Fruit fly (Drosophila melanogaster) whole organism, embryonic: Measurements from ENCODE around the gene Pcd.

ENCODE experiments used
- B-H2 ChIP-seq: fragments of 200-800 bp; sonication (Bioruptor generic); optimal IDR thresholded peaks from 2 replicates; lab custom pipeline; 2018; ENCODE audit warnings: missing biosample characterization, mild to moderate bottlenecking, missing genetic modification characterization
- Blimp-1 ChIP-seq: fragments of 200-800 bp; sonication (Bioruptor generic); optimal IDR thresholded peaks from 3 replicates; lab custom pipeline; 2018; ENCODE audit warnings: missing biosample characterization, missing genetic modification characterization, mild to moderate bottlenecking, moderate library complexity, missing genetic modification reagents
- CG10959 ChIP-seq: fragments of 200-800 bp; sonication (Bioruptor generic); IDR thresholded peaks from 2 replicates; pipeline ENCODE4 v1.3.6; 2022; ENCODE audit warnings: missing biosample characterization, missing genetic modification characterization
- CG12391 ChIP-seq: fragments of 200-800 bp; sonication (Bioruptor generic); optimal IDR thresholded peaks from 3 replicates; lab custom pipeline; 2018; ENCODE audit warnings: missing biosample characterization, mild to moderate bottlenecking, missing genetic modification characterization, moderate library complexity
- CG13296 ChIP-seq: fragments of 200-800 bp; sonication (Bioruptor generic); optimal IDR thresholded peaks from 3 replicates; lab custom pipeline; 2018; ENCODE audit warnings: missing biosample characterization, mild to moderate bottlenecking, missing genetic modification characterization
- CG15269 ChIP-seq: fragments of 200-800 bp; sonication (Bioruptor generic); optimal IDR thresholded peaks from 2 replicates; lab custom pipeline; 2018; ENCODE audit warnings: missing biosample characterization, mild to moderate bottlenecking, missing genetic modification characterization, moderate library complexity
- CG16863 ChIP-seq: fragments of 200-800 bp; sonication (Bioruptor generic); optimal IDR thresholded peaks from 3 replicates; lab custom pipeline; 2016; ENCODE audit warnings: missing biosample characterization, missing genetic modification characterization
- CG18011 ChIP-seq: fragments of 200-800 bp; sonication (Bioruptor generic); optimal IDR thresholded peaks from 2 replicates; lab custom pipeline; 2017; ENCODE audit warnings: missing biosample characterization, missing genetic modification characterization, mild to moderate bottlenecking, moderate library complexity, missing genotype
- CG1832 ChIP-seq: fragments of 200-800 bp; sonication (Bioruptor generic); optimal IDR thresholded peaks from 2 replicates; lab custom pipeline; 2017; ENCODE audit warnings: missing biosample characterization, mild to moderate bottlenecking, missing genetic modification characterization, inconsistent platforms
- CG3163 ChIP-seq: fragments of 200-800 bp; sonication (Bioruptor generic); optimal IDR thresholded peaks from 3 replicates; lab custom pipeline; 2016; ENCODE audit warnings: missing biosample characterization, missing genetic modification characterization
- CG42726 ChIP-seq: fragments of 200-800 bp; sonication (Bioruptor generic); IDR thresholded peaks from 2 replicates; pipeline ENCODE4 v1.3.6; 2022; ENCODE audit warnings: missing biosample characterization, missing genetic modification characterization; ENCODE audit not compliant: partially characterized antibody
- CG4854 ChIP-seq: fragments of 200-800 bp; sonication (Bioruptor generic); optimal IDR thresholded peaks from 2 replicates; lab custom pipeline; 2016; ENCODE audit warnings: missing biosample characterization, missing genetic modification characterization, inconsistent platforms
- CG5180 ChIP-seq: fragments of 200-800 bp; sonication (Bioruptor generic); optimal IDR thresholded peaks from 3 replicates; lab custom pipeline; 2017; ENCODE audit warnings: missing biosample characterization, missing genetic modification characterization, mild to moderate bottlenecking, moderate library complexity, missing genetic modification reagents
- CG6654 ChIP-seq: fragments of 200-800 bp; sonication (Bioruptor generic); optimal IDR thresholded peaks from 2 replicates; lab custom pipeline; 2017; ENCODE audit warnings: missing biosample characterization, mild to moderate bottlenecking, missing genetic modification characterization
- CG7786 ChIP-seq: fragments of 200-800 bp; sonication (Bioruptor generic); optimal IDR thresholded peaks from 2 replicates; lab custom pipeline; 2016; ENCODE audit warnings: missing biosample characterization, missing genetic modification characterization
- CG8944 ChIP-seq: fragments of 200-800 bp; sonication (Bioruptor generic); optimal IDR thresholded peaks from 3 replicates; lab custom pipeline; 2016; ENCODE audit warnings: missing biosample characterization, missing genetic modification characterization
- CG9609 ChIP-seq: fragments of 200-800 bp; sonication (Bioruptor generic); optimal IDR thresholded peaks from 3 replicates; lab custom pipeline; 2016; ENCODE audit warnings: missing biosample characterization, missing genetic modification characterization
- Camta ChIP-seq: fragments of 200-800 bp; sonication (Bioruptor generic); optimal IDR thresholded peaks from 2 replicates; lab custom pipeline; 2016; ENCODE audit warnings: missing biosample characterization, missing genetic modification characterization
- Ets65A ChIP-seq: fragments of 200-800 bp; sonication (Bioruptor generic); peaks from one replicate; lab custom pipeline; 2016; ENCODE audit warnings: missing biosample characterization, missing genetic modification characterization
- Hey ChIP-seq: fragments of 200-800 bp; sonication (Bioruptor generic); optimal IDR thresholded peaks from 3 replicates; lab custom pipeline; 2018; ENCODE audit warnings: missing biosample characterization, mild to moderate bottlenecking, missing genetic modification characterization
- Hmx ChIP-seq: fragments of 200-800 bp; sonication (Bioruptor generic); optimal IDR thresholded peaks from 2 replicates; lab custom pipeline; 2016; ENCODE audit warnings: missing biosample characterization, missing genetic modification characterization
- MBD-R2 ChIP-seq: fragments of 200-800 bp; sonication (Bioruptor generic); IDR thresholded peaks from 2 replicates; pipeline ENCODE4 v1.3.6; 2022; ENCODE audit warnings: missing biosample characterization, missing genetic modification characterization
- Meics ChIP-seq: fragments of 200-800 bp; sonication (Bioruptor generic); optimal IDR thresholded peaks from 2 replicates; lab custom pipeline; 2017; ENCODE audit warnings: missing biosample characterization, mild to moderate bottlenecking, missing genetic modification characterization
- NfI ChIP-seq: fragments of 200-800 bp; sonication (Bioruptor generic); optimal IDR thresholded peaks from 3 replicates; lab custom pipeline; 2018; ENCODE audit warnings: missing biosample characterization, mild to moderate bottlenecking, missing genetic modification characterization, moderate library complexity
- Optix ChIP-seq: fragments of 200-800 bp; sonication (Bioruptor generic); IDR thresholded peaks from 3 replicates; pipeline ENCODE4 v1.3.6; 2022; ENCODE audit warnings: missing biosample characterization, missing genetic modification characterization
- Ptx1 ChIP-seq: fragments of 200-800 bp; sonication (Bioruptor generic); IDR thresholded peaks from 2 replicates; pipeline ENCODE4 v1.3.6; 2022; ENCODE audit warnings: missing biosample characterization, missing genetic modification characterization
- Rfx ChIP-seq: fragments of 200-800 bp; sonication (Bioruptor generic); IDR thresholded peaks from 2 replicates; pipeline ENCODE4 v1.3.6; 2022; ENCODE audit warnings: missing biosample characterization, missing genetic modification characterization
- Sry-δ ChIP-seq: fragments of 200-800 bp; sonication (Bioruptor generic); optimal IDR thresholded peaks from 2 replicates; lab custom pipeline; 2016; ENCODE audit warnings: missing biosample characterization, missing genetic modification characterization
- ase ChIP-seq: fragments of 200-800 bp; sonication (Bioruptor generic); IDR thresholded peaks from 3 replicates; pipeline ENCODE4 v1.3.6; 2022; ENCODE audit warnings: missing biosample characterization, missing genetic modification characterization
- az2 ChIP-seq: fragments of 200-800 bp; sonication (Bioruptor generic); optimal IDR thresholded peaks from 3 replicates; lab custom pipeline; 2016; ENCODE audit warnings: missing biosample characterization, missing genetic modification characterization
- bbx ChIP-seq: fragments of 200-800 bp; sonication (Bioruptor generic); IDR thresholded peaks from 2 replicates; pipeline ENCODE4 v1.3.6; 2022; ENCODE audit warnings: missing biosample characterization, missing genetic modification characterization; ENCODE audit not compliant: partially characterized antibody
- caup ChIP-seq: fragments of 200-800 bp; sonication (Bioruptor generic); optimal IDR thresholded peaks from 3 replicates; lab custom pipeline; 2017; ENCODE audit warnings: missing biosample characterization, mild to moderate bottlenecking, missing genetic modification characterization, moderate library complexity; ENCODE audit not compliant: severe bottlenecking
- ems ChIP-seq: fragments of 200-800 bp; sonication (Bioruptor generic); optimal IDR thresholded peaks from 3 replicates; lab custom pipeline; 2016; ENCODE audit warnings: missing biosample characterization, missing genetic modification characterization
- eve ChIP-seq, 2 experiments: fragments of >200 bp; optimal IDR thresholded peaks; 2 replicates each; lab custom pipeline; 2017; ENCODE audit warnings: missing biosample characterization in 2 of 2, missing genetic modification characterization in 2 of 2
- eyg ChIP-seq: fragments of 200-800 bp; sonication (Bioruptor generic); optimal IDR thresholded peaks from 3 replicates; lab custom pipeline; 2016; ENCODE audit warnings: missing biosample characterization, missing genetic modification characterization
- fd64A ChIP-seq: fragments of 200-800 bp; sonication (Bioruptor generic); optimal IDR thresholded peaks from 3 replicates; lab custom pipeline; 2018; ENCODE audit warnings: missing biosample characterization, mild to moderate bottlenecking, missing genetic modification characterization
- ftz-f1 ChIP-seq: fragments of 200-800 bp; sonication (Bioruptor generic); optimal IDR thresholded peaks from 2 replicates; lab custom pipeline; 2016; ENCODE audit warnings: missing biosample characterization, missing genetic modification characterization
- gcm2 ChIP-seq: fragments of 200-800 bp; sonication (Bioruptor generic); optimal IDR thresholded peaks from 2 replicates; lab custom pipeline; 2016; ENCODE audit warnings: missing biosample characterization, missing genetic modification characterization
- grn ChIP-seq: fragments of 200-800 bp; sonication (Bioruptor generic); optimal IDR thresholded peaks from 3 replicates; lab custom pipeline; 2017; ENCODE audit warnings: missing biosample characterization, missing genetic modification characterization
- hb ChIP-seq: fragments of 200-800 bp; sonication (Bioruptor generic); IDR thresholded peaks from 3 replicates; pipeline ENCODE4 v1.3.6; 2022; ENCODE audit warnings: missing biosample characterization, missing genetic modification characterization; ENCODE audit not compliant: partially characterized antibody
- klu ChIP-seq: fragments of 200-800 bp; sonication (Bioruptor generic); IDR thresholded peaks from 2 replicates; pipeline ENCODE4 v1.3.6; 2022; ENCODE audit warnings: missing biosample characterization, missing genetic modification characterization
- lbe ChIP-seq: fragments of 200-800 bp; sonication (Bioruptor generic); optimal IDR thresholded peaks from 2 replicates; lab custom pipeline; 2016; ENCODE audit warnings: missing biosample characterization, mild to moderate bottlenecking, missing genetic modification characterization
- luna ChIP-seq: fragments of 200-800 bp; sonication (Bioruptor generic); optimal IDR thresholded peaks from 2 replicates; lab custom pipeline; 2016; ENCODE audit warnings: missing biosample characterization, missing genetic modification characterization
- nerfin-1 ChIP-seq: fragments of 200-800 bp; sonication (Bioruptor generic); optimal IDR thresholded peaks from 3 replicates; lab custom pipeline; 2019; ENCODE audit warnings: missing biosample characterization, mild to moderate bottlenecking, missing genetic modification characterization, moderate library complexity
- oc ChIP-seq: fragments of 200-800 bp; sonication (Bioruptor generic); optimal IDR thresholded peaks from 2 replicates; lab custom pipeline; 2018; ENCODE audit warnings: missing biosample characterization, mild to moderate bottlenecking, missing genetic modification characterization, moderate library complexity
- peb ChIP-seq: fragments of 200-800 bp; sonication (Bioruptor generic); IDR thresholded peaks from 2 replicates; pipeline ENCODE4 v1.3.6; 2022; ENCODE audit warnings: missing biosample characterization, missing genetic modification characterization
- phol ChIP-seq: fragments of 200-800 bp; sonication (Bioruptor generic); optimal IDR thresholded peaks from 3 replicates; lab custom pipeline; 2018; ENCODE audit warnings: missing biosample characterization, mild to moderate bottlenecking, missing genetic modification characterization, moderate library complexity
- repo ChIP-seq: fragments of 200-800 bp; sonication (Bioruptor generic); optimal IDR thresholded peaks from 2 replicates; lab custom pipeline; 2016; ENCODE audit warnings: missing biosample characterization, missing genetic modification characterization
- run ChIP-seq: fragments of 200-800 bp; sonication (Bioruptor generic); optimal IDR thresholded peaks from 3 replicates; lab custom pipeline; 2018; ENCODE audit warnings: missing biosample characterization, mild to moderate bottlenecking, missing genetic modification characterization
- sens-2 ChIP-seq: fragments of 200-800 bp; sonication (Bioruptor generic); IDR thresholded peaks from 2 replicates; pipeline ENCODE4 v1.3.6; 2022; ENCODE audit warnings: missing biosample characterization, missing genetic modification characterization
- tio ChIP-seq: fragments of 200-800 bp; sonication (Bioruptor generic); optimal IDR thresholded peaks from 2 replicates; lab custom pipeline; 2017; ENCODE audit warnings: missing biosample characterization, missing genetic modification characterization, inconsistent platforms
- unc-4 ChIP-seq: fragments of 200-800 bp; sonication (Bioruptor generic); IDR thresholded peaks from 2 replicates; pipeline ENCODE4 v1.3.6; 2022; ENCODE audit warnings: missing biosample characterization, missing genetic modification characterization; ENCODE audit not compliant: partially characterized antibody

Gene Pcd

DNA sequence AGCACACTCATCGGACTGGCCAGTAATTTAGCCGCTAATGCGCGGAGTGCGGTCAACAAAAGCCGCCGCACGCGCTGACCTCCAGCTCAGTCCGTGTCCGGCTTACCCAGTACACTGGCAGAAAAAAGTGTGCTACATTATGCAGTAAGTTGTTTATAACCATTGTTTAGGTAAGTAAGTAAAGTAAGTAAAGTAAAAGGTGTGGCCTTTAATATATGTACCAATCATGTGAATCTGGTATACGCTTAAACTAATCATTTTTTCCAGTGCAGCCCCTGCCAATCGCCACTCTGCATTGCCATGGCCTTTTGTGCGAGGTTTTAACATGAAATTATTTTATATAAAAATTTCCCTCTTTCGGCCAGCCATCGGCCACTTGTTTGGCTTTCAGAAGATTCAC, 11.5 kb upstream of the Pcd start (continued):
- TF ChIP-seq unc-4, result no peak
- TF ChIP-seq fd64A (GFP tag; lab: Kevin White, UChicago), result no peak
- TF ChIP-seq caup (GFP tag; lab: Kevin White, UChicago), result no peak
- TF ChIP-seq run (tag; lab: Kevin White, UChicago), result no peak
- TF ChIP-seq CG3163 (GFP tag; lab: Kevin White, UChicago), result no peak
- TF ChIP-seq MBD-R2 (GFP tag; lab: Robert Waterston, UW), result no peak
- TF ChIP-seq peb (GFP tag; lab: Robert Waterston, UW), result no peak
- TF ChIP-seq tio (GFP tag; lab: Kevin White, UChicago), result no peak
- TF ChIP-seq Sry-δ (GFP tag; lab: Kevin White, UChicago), result no peak
- no peak for TF ChIP-seq CG13296
- peak; percentile 2 for TF ChIP-seq Camta
- no peak for TF ChIP-seq luna (GFP tag; lab: Kevin White, UChicago)
- no peak for TF ChIP-seq CG5180 (GFP tag; lab: Kevin White, UChicago)
- TF ChIP-seq ftz-f1 (GFP tag; lab: Kevin White, UChicago), result no peak
- no peak for TF ChIP-seq CG8944
- TF ChIP-seq lbe (GFP tag; lab: Kevin White, UChicago), result no peak
- TF ChIP-seq NfI (GFP tag; lab: Kevin White, UChicago), result no peak
- peak; percentile 11 for TF ChIP-seq az2 (GFP tag; lab: Kevin White, UChicago)
- TF ChIP-seq repo (GFP tag; lab: Kevin White, UChicago), result no peak
- TF ChIP-seq CG4854 (GFP tag; lab: Kevin White, UChicago), result no peak
- no peak for TF ChIP-seq CG7786 (GFP tag; lab: Kevin White, UChicago)
- no peak for TF ChIP-seq CG16863 (GFP tag; lab: Kevin White, UChicago)
- no peak for TF ChIP-seq CG10959 (GFP tag; lab: Robert Waterston, UW)
- no peak for TF ChIP-seq grn
- no peak for TF ChIP-seq ems (GFP tag; lab: Kevin White, UChicago)
- TF ChIP-seq gcm2 (GFP tag; lab: Kevin White, UChicago), result no peak
- no peak for TF ChIP-seq Blimp-1
- TF ChIP-seq Ptx1 (GFP tag; lab: Robert Waterston, UW), result peak; percentile 33; the same call in 1 of the 2 replicates
- TF ChIP-seq ase (GFP tag; lab: Robert Waterston, UW), result no peak
- peak; percentile 8 for TF ChIP-seq CG12391 (tag; lab: Kevin White, UChicago)
- no peak for TF ChIP-seq bbx (GFP tag; lab: Robert Waterston, UW)
- no peak for TF ChIP-seq Meics (GFP tag; lab: Kevin White, UChicago)
- no peak for TF ChIP-seq CG42726 (GFP tag; lab: Robert Waterston, UW)
- no peak; the same call in 1 of the 2 replicates for TF ChIP-seq Rfx (GFP tag; lab: Robert Waterston, UW)
- no peak for TF ChIP-seq Hmx
- no peak for TF ChIP-seq klu (GFP tag; lab: Robert Waterston, UW)
- TF ChIP-seq oc, result no peak
- TF ChIP-seq hb (GFP tag; lab: Robert Waterston, UW), result no peak
- TF ChIP-seq eve (GFP tag; optimal IDR thresholded peaks at IDR 0.05; lab: Kevin White, UChicago), result no peak
- no peak for TF ChIP-seq Ets65A (GFP tag; lab: Kevin White, UChicago)
- TF ChIP-seq CG15269 (tag; lab: Kevin White, UChicago), result no peak
- TF ChIP-seq B-H2 (GFP tag; lab: Kevin White, UChicago), result no peak
- TF ChIP-seq CG18011 (GFP tag; lab: Kevin White, UChicago), result no peak
- TF ChIP-seq CG9609 (GFP tag; lab: Kevin White, UChicago), result no peak
- TF ChIP-seq eyg (GFP tag; lab: Kevin White, UChicago), result no peak
- TF ChIP-seq phol (tag; lab: Kevin White, UChicago), result peak; percentile 19
- TF ChIP-seq CG1832 (GFP tag; lab: Kevin White, UChicago), result no peak
- 0 out of 2 replicates have a peak, but pooled peaks have one; percentile 14 for TF ChIP-seq sens-2
- no peak for TF ChIP-seq Hey (tag; lab: Kevin White, UChicago)
- TF ChIP-seq CG6654 (GFP tag; lab: Kevin White, UChicago), result no peak
- no peak for TF ChIP-seq nerfin-1
- peak; percentile 46; the same call in 1 of the 3 replicates for TF ChIP-seq Optix (GFP tag; lab: Robert Waterston, UW)
